Worm (Caenorhabditis elegans): ENCODE results near the gene T19D7.5.

ce11 chrX:636893-637292 is 29.1 kb downstream of the T19D7.5 start, which contains the start of gene pha-2:
- TF ChIP-seq him-1 (tag; optimal IDR thresholded peaks at IDR 0.05) (no peak), dao-5 (tag; optimal IDR thresholded peaks at IDR 0.05) (no peak)

Data from whole organism, L4/young adult.